Worm (Caenorhabditis elegans): Measurements from ENCODE around the gene C14H10.3.

C14H10.3 gene

ce11 chrX:10232395-10232794, 4.5 kb upstream of the C14H10.3 start:
- TF ChIP-seq aly-2 (tag; optimal IDR thresholded peaks at IDR 0.05) (no peak), ceh-63 (GFP tag; optimal IDR thresholded peaks at IDR 0.05) (no peak), ceh-90 (tag; optimal IDR thresholded peaks at IDR 0.05) (no peak), blmp-1 (tag; optimal IDR thresholded peaks at IDR 0.05) (peak; percentile 29), pax-3 (tag; optimal IDR thresholded peaks at IDR 0.05) (no peak), efl-1 (optimal IDR thresholded peaks at IDR 0.05) (no peak), efl-1 (GFP tag; optimal IDR thresholded peaks at IDR 0.05 in 1 of 2) (peak in 1 of 2 experiments; percentile 5), isw-1 (GFP tag; IDR thresholded peaks at IDR 0.05) (no peak), sox-4 (tag; optimal IDR thresholded peaks at IDR 0.05) (no peak), lin-14 (GFP tag; optimal IDR thresholded peaks at IDR 0.05) (peak; percentile 13), ceh-88 (GFP tag; IDR thresholded peaks at IDR 0.05) (no peak), nhr-71 (tag; optimal IDR thresholded peaks at IDR 0.05) (no peak)

- no peak for TF ChIP-seq nhr-12 (tag; optimal IDR thresholded peaks at IDR 0.05)
- no peak for TF ChIP-seq tbx-2 (tag; optimal IDR thresholded peaks at IDR 0.05)
- TF ChIP-seq elt-3 (tag; optimal IDR thresholded peaks at IDR 0.05) = peak in 1 of 6 experiments; percentile 18
- no peak for TF ChIP-seq zip-4 (GFP tag; optimal IDR thresholded peaks at IDR 0.05)
- TF ChIP-seq lin-14 (GFP tag; optimal IDR thresholded peaks at IDR 0.05) = peak; percentile 71
- TF ChIP-seq pag-3 (tag; optimal IDR thresholded peaks at IDR 0.05; ENCODE audit: borderline replicate concordance, insufficient read depth) = no peak
- no peak for TF ChIP-seq vab-15 (tag; optimal IDR thresholded peaks at IDR 0.05)
- TF ChIP-seq nhr-85 (tag) = peak; percentile 69
- no peak for TF ChIP-seq lin-39 (tag; optimal IDR thresholded peaks at IDR 0.05)
- TF ChIP-seq Y116A8C.19 (tag; optimal IDR thresholded peaks at IDR 0.05; ENCODE audit: borderline replicate concordance) = no peak
- TF ChIP-seq skn-1 (tag; optimal IDR thresholded peaks at IDR 0.05) = no peak
- TF ChIP-seq hlh-4 (tag; optimal IDR thresholded peaks at IDR 0.05) = no peak
- TF ChIP-seq C34B4.2 (tag; optimal IDR thresholded peaks at IDR 0.05) = no peak
- no peak for TF ChIP-seq unc-130 (tag; optimal IDR thresholded peaks at IDR 0.05)
- TF ChIP-seq lsy-2 (tag; optimal IDR thresholded peaks at IDR 0.05) = no peak
- TF ChIP-seq snu-23 (GFP tag; optimal IDR thresholded peaks at IDR 0.05) = peak; percentile 34
- TF ChIP-seq irx-1 (tag; optimal IDR thresholded peaks at IDR 0.05) = no peak
- no peak for TF ChIP-seq unc-62 (GFP tag; optimal IDR thresholded peaks at IDR 0.05)
- no peak for TF ChIP-seq ztf-11 (tag; optimal IDR thresholded peaks at IDR 0.05)
- peak; percentile 99 for TF ChIP-seq blmp-1 (tag; optimal IDR thresholded peaks at IDR 0.05)
- TF ChIP-seq nhr-77 (tag; optimal IDR thresholded peaks at IDR 0.05) = no peak
- no peak for TF ChIP-seq nhr-76 (tag; optimal IDR thresholded peaks at IDR 0.05)
- no peak for TF ChIP-seq ceh-8 (GFP tag; optimal IDR thresholded peaks at IDR 0.05)
- no peak for TF ChIP-seq egl-13 (tag; optimal IDR thresholded peaks at IDR 0.05)
- no peak for TF ChIP-seq egl-27 (tag; optimal IDR thresholded peaks at IDR 0.05)
- no peak for TF ChIP-seq unc-86 (tag; optimal IDR thresholded peaks at IDR 0.05)
- TF ChIP-seq lin-13 (GFP tag; optimal IDR thresholded peaks at IDR 0.05) = no peak
- no peak for TF ChIP-seq alr-1 (tag; optimal IDR thresholded peaks at IDR 0.05; ENCODE audit: borderline replicate concordance)
- TF ChIP-seq swsn-7 (tag; optimal IDR thresholded peaks at IDR 0.05) = no peak
- TF ChIP-seq unc-30 (tag; optimal IDR thresholded peaks at IDR 0.05) = no peak
- TF ChIP-seq nhr-47 (tag; optimal IDR thresholded peaks at IDR 0.05) = no peak
- TF ChIP-seq nhr-19 (GFP tag; conservative IDR thresholded peaks at IDR 0.05) = no peak
- no peak for TF ChIP-seq nhr-237 (tag; optimal IDR thresholded peaks at IDR 0.05)
- no peak for TF ChIP-seq pqm-1 (tag; optimal IDR thresholded peaks at IDR 0.05)
- TF ChIP-seq nhr-71 (tag; optimal IDR thresholded peaks at IDR 0.05) = peak; percentile 5
- TF ChIP-seq tlp-1 (tag; optimal IDR thresholded peaks at IDR 0.05) = no peak
- no peak for TF ChIP-seq mab-9 (GFP tag; IDR thresholded peaks at IDR 0.05)
- TF ChIP-seq C04F5.9 (tag; optimal IDR thresholded peaks at IDR 0.05) = no peak
- TF ChIP-seq lin-35 (GFP tag; optimal IDR thresholded peaks at IDR 0.05) = peak in 1 of 2 experiments; percentile 26
- peak in 1 of 2 experiments; percentile 63 for TF ChIP-seq mdl-1 (tag; optimal IDR thresholded peaks at IDR 0.05)
- TF ChIP-seq efl-3 (GFP tag; optimal IDR thresholded peaks at IDR 0.05) = no peak
- TF ChIP-seq fkh-4 (tag; optimal IDR thresholded peaks at IDR 0.05; ENCODE audit: borderline replicate concordance) = no peak
- TF ChIP-seq F16B12.6 (tag; optimal IDR thresholded peaks at IDR 0.05) = no peak
Measured at ce11 chrX:10230872-10231271, 2.9 kb upstream of the C14H10.3 start.
